Fruit fly (Drosophila melanogaster) whole organism, embryonic: Measurements from ENCODE around the gene CG42399.

ENCODE experiments used
- B-H1 ChIP-seq: fragments of 200-800 bp; sonication (Bioruptor generic); IDR thresholded peaks from 3 replicates; pipeline ENCODE4 v1.3.6; 2022; ENCODE audit warnings: missing biosample characterization, missing genetic modification characterization
- CG10431 ChIP-seq: fragments of 200-800 bp; sonication (Bioruptor generic); optimal IDR thresholded peaks from 3 replicates; lab custom pipeline; 2018; ENCODE audit warnings: missing biosample characterization, mild to moderate bottlenecking, missing genetic modification characterization
- CG10543 ChIP-seq: fragments of 200-800 bp; sonication (Bioruptor generic); optimal IDR thresholded peaks from 3 replicates; lab custom pipeline; 2017; ENCODE audit warnings: missing biosample characterization, mild to moderate bottlenecking, missing genetic modification characterization, moderate library complexity
- CG1233 ChIP-seq: fragments of 200-800 bp; sonication (Bioruptor generic); optimal IDR thresholded peaks from 4 replicates; lab custom pipeline; 2018; ENCODE audit warnings: missing biosample characterization, mild to moderate bottlenecking, missing genetic modification characterization
- CG12744 ChIP-seq: fragments of 200-800 bp; sonication (Bioruptor generic); optimal IDR thresholded peaks from 2 replicates; lab custom pipeline; 2016; ENCODE audit warnings: missing biosample characterization, missing genetic modification characterization
- CG13894 ChIP-seq: fragments of 200-800 bp; sonication (Bioruptor generic); optimal IDR thresholded peaks from 3 replicates; lab custom pipeline; 2018; ENCODE audit warnings: missing biosample characterization, mild to moderate bottlenecking, missing genetic modification characterization, moderate library complexity
- CG14860 ChIP-seq: fragments of 200-800 bp; sonication (Bioruptor generic); IDR thresholded peaks from 3 replicates; pipeline ENCODE4 v1.3.6; 2022; ENCODE audit warnings: missing biosample characterization, missing genetic modification characterization; ENCODE audit not compliant: partially characterized antibody
- CG1603 ChIP-seq: fragments of 200-800 bp; sonication (Bioruptor generic); optimal IDR thresholded peaks from 2 replicates; lab custom pipeline; 2019; ENCODE audit warnings: missing biosample characterization, mild to moderate bottlenecking, missing genetic modification characterization, moderate library complexity
- CG1792 ChIP-seq: fragments of 200-800 bp; sonication (Bioruptor generic); optimal IDR thresholded peaks from 2 replicates; lab custom pipeline; 2016; ENCODE audit warnings: missing biosample characterization, missing genetic modification characterization
- CG31365 ChIP-seq: fragments of 200-800 bp; sonication (Bioruptor generic); optimal IDR thresholded peaks from 2 replicates; lab custom pipeline; 2018; ENCODE audit warnings: missing biosample characterization, mild to moderate bottlenecking, missing genetic modification characterization
- CG4404 ChIP-seq: fragments of 200-800 bp; sonication (Bioruptor generic); IDR thresholded peaks from 2 replicates; pipeline ENCODE4 v1.3.6; 2022; ENCODE audit warnings: missing biosample characterization, missing genetic modification characterization
- CG7928 ChIP-seq: fragments of 200-800 bp; sonication (Bioruptor generic); optimal IDR thresholded peaks from 2 replicates; lab custom pipeline; 2017; ENCODE audit warnings: missing biosample characterization, mild to moderate bottlenecking, missing genetic modification characterization
- CG8089 ChIP-seq: fragments of 200-800 bp; sonication (Bioruptor generic); optimal IDR thresholded peaks from 3 replicates; lab custom pipeline; 2016; ENCODE audit warnings: missing biosample characterization, missing genetic modification characterization
- CG9437 ChIP-seq: fragments of 200-800 bp; sonication (Bioruptor generic); optimal IDR thresholded peaks from 2 replicates; lab custom pipeline; 2018; ENCODE audit warnings: missing biosample characterization, mild to moderate bottlenecking, missing genetic modification characterization
- CG9727 ChIP-seq: fragments of 200-800 bp; sonication (Bioruptor generic); optimal IDR thresholded peaks from 3 replicates; lab custom pipeline; 2017; ENCODE audit warnings: missing biosample characterization, mild to moderate bottlenecking, missing genetic modification characterization
- Ets97D ChIP-seq: fragments of 200-800 bp; sonication (Bioruptor generic); optimal IDR thresholded peaks from 3 replicates; lab custom pipeline; 2016; ENCODE audit warnings: missing biosample characterization, missing genetic modification characterization
- GATAe ChIP-seq: fragments of 200-800 bp; sonication (Bioruptor generic); conservative IDR thresholded peaks from 2 replicates; pipeline ENCODE4 v1.3.6; 2022; ENCODE audit warnings: missing biosample characterization, missing genetic modification characterization
- Gsc ChIP-seq: fragments of 200-800 bp; sonication (Bioruptor generic); IDR thresholded peaks from 2 replicates; pipeline ENCODE4 v1.3.6; 2022; ENCODE audit warnings: missing biosample characterization, missing genetic modification characterization
- HLH54F ChIP-seq: fragments of 200-800 bp; sonication (Bioruptor generic); optimal IDR thresholded peaks from 3 replicates; lab custom pipeline; 2016; ENCODE audit warnings: missing biosample characterization, missing genetic modification characterization
- Hr51 ChIP-seq, 2 experiments: fragments of 200-800 bp; sonication (Bioruptor generic); optimal IDR thresholded peaks; 2 replicates in 1 of 2; 3 replicates in 1 of 2; lab custom pipeline; 2016 to 2018; ENCODE audit warnings: missing biosample characterization in 2 of 2, missing genetic modification characterization in 2 of 2, mild to moderate bottlenecking in 1 of 2, moderate library complexity in 1 of 2
- Jarid2 ChIP-seq: fragments of 200-800 bp; sonication (Bioruptor generic); optimal IDR thresholded peaks from 3 replicates; lab custom pipeline; 2017; ENCODE audit warnings: mild to moderate bottlenecking, missing biosample characterization, missing genetic modification reagents, missing genetic modification characterization
- Oli ChIP-seq: fragments of 200-800 bp; sonication (Bioruptor generic); optimal IDR thresholded peaks from 2 replicates; lab custom pipeline; 2018; ENCODE audit warnings: missing biosample characterization, mild to moderate bottlenecking, missing genetic modification characterization, moderate library complexity
- Pdp1 ChIP-seq, 2 experiments: fragments of 200-800 bp; sonication (Bioruptor generic); optimal IDR thresholded peaks; 3 replicates each; lab custom pipeline; 2016; ENCODE audit warnings: missing biosample characterization in 2 of 2, missing genetic modification characterization in 2 of 2, mild to moderate bottlenecking in 1 of 2, moderate library complexity in 1 of 2
- Rx ChIP-seq: fragments of 200-800 bp; sonication (Bioruptor generic); IDR thresholded peaks from 2 replicates; pipeline ENCODE4 v1.3.6; 2022; ENCODE audit warnings: missing biosample characterization, missing genetic modification characterization
- Scr ChIP-seq: fragments of 200-800 bp; sonication (Bioruptor generic); IDR thresholded peaks from 2 replicates; pipeline ENCODE4 v1.3.6; 2022; ENCODE audit warnings: missing biosample characterization, missing genetic modification characterization; ENCODE audit not compliant: partially characterized antibody
- Six4 ChIP-seq: fragments of 200-800 bp; sonication (Bioruptor generic); optimal IDR thresholded peaks from 2 replicates; lab custom pipeline; 2016; ENCODE audit warnings: missing biosample characterization, missing genetic modification characterization
- Stat92E ChIP-seq, 3 experiments: fragments of >200 bp in 2 of 3; fragments of 200-800 bp in 1 of 3; sonication (Bioruptor generic) in 1 of 3; optimal IDR thresholded peaks; 2 replicates each; lab custom pipeline; 2017 to 2019; ENCODE audit warnings: missing biosample characterization in 3 of 3, missing genetic modification characterization in 3 of 3, mild to moderate bottlenecking in 1 of 3, moderate library complexity in 1 of 3
- TFAM ChIP-seq: fragments of 200-800 bp; sonication (Bioruptor generic); optimal IDR thresholded peaks from 2 replicates; lab custom pipeline; 2017; ENCODE audit warnings: missing biosample characterization, missing genetic modification characterization, inconsistent platforms
- Xbp1 ChIP-seq: fragments of 200-800 bp; sonication (Bioruptor generic); optimal IDR thresholded peaks from 3 replicates; lab custom pipeline; 2016; ENCODE audit warnings: missing biosample characterization, mild to moderate bottlenecking, missing genetic modification characterization
- YL-1 ChIP-seq: fragments of 200-800 bp; sonication (Bioruptor generic); optimal IDR thresholded peaks from 3 replicates; lab custom pipeline; 2017; ENCODE audit warnings: missing biosample characterization, mild to moderate bottlenecking, missing genetic modification characterization
- bcd ChIP-seq: fragments of 200-800 bp; sonication (Bioruptor generic); optimal IDR thresholded peaks from 2 replicates; lab custom pipeline; 2017; ENCODE audit warnings: missing biosample characterization, mild to moderate bottlenecking, missing genetic modification characterization
- bsh ChIP-seq, 2 experiments: fragments of 200-800 bp; sonication (Bioruptor generic); optimal IDR thresholded peaks; 2 replicates each; lab custom pipeline; 2017 to 2018; ENCODE audit warnings: mild to moderate bottlenecking in 2 of 2, missing biosample characterization in 2 of 2, missing genetic modification characterization in 2 of 2, moderate library complexity in 1 of 2
- eve ChIP-seq, 2 experiments: fragments of >200 bp; optimal IDR thresholded peaks; 2 replicates each; lab custom pipeline; 2017; ENCODE audit warnings: missing biosample characterization in 2 of 2, missing genetic modification characterization in 2 of 2
- fd96Cb ChIP-seq: fragments of 200-800 bp; sonication (Bioruptor generic); optimal IDR thresholded peaks from 2 replicates; lab custom pipeline; 2018; ENCODE audit warnings: missing biosample characterization, mild to moderate bottlenecking, missing genetic modification characterization, moderate library complexity
- fru ChIP-seq: fragments of >200 bp; optimal IDR thresholded peaks from 2 replicates; lab custom pipeline; 2017
- lilli ChIP-seq: fragments of 200-800 bp; sonication (Bioruptor generic); optimal IDR thresholded peaks from 3 replicates; lab custom pipeline; 2016; ENCODE audit warnings: missing biosample characterization, missing genetic modification characterization
- mirr ChIP-seq: fragments of 200-800 bp; sonication (Bioruptor generic); optimal IDR thresholded peaks from 3 replicates; lab custom pipeline; 2018; ENCODE audit warnings: missing biosample characterization, mild to moderate bottlenecking, missing genetic modification characterization
- nom ChIP-seq: fragments of 200-800 bp; sonication (Bioruptor generic); optimal IDR thresholded peaks from 2 replicates; lab custom pipeline; 2017; ENCODE audit warnings: missing biosample characterization, missing genetic modification characterization, mild to moderate bottlenecking, moderate library complexity, missing genetic modification reagents
- odd ChIP-seq: fragments of 200-800 bp; sonication (Bioruptor generic); optimal IDR thresholded peaks from 2 replicates; lab custom pipeline; 2017; ENCODE audit warnings: missing biosample characterization, mild to moderate bottlenecking, missing genetic modification characterization
- p53 ChIP-seq: fragments of 200-800 bp; sonication (Bioruptor generic); optimal IDR thresholded peaks from 2 replicates; lab custom pipeline; 2016; ENCODE audit warnings: missing biosample characterization, missing genetic modification characterization
- sd ChIP-seq: fragments of 200-800 bp; sonication (Bioruptor generic); optimal IDR thresholded peaks from 3 replicates; lab custom pipeline; 2018; ENCODE audit warnings: missing biosample characterization, mild to moderate bottlenecking, missing genetic modification characterization, moderate library complexity
- sens ChIP-seq: fragments of 200-800 bp; sonication (Bioruptor generic); peaks from one replicate; lab custom pipeline; 2016; ENCODE audit warnings: missing biosample characterization, missing genetic modification characterization
- stc ChIP-seq: fragments of 200-800 bp; sonication (Bioruptor generic); IDR thresholded peaks from 2 replicates; pipeline ENCODE4 v1.3.6; 2022; ENCODE audit warnings: missing biosample characterization, missing genetic modification characterization
- zf30C ChIP-seq: fragments of 200-800 bp; sonication (Bioruptor generic); optimal IDR thresholded peaks from 3 replicates; lab custom pipeline; 2018; ENCODE audit warnings: missing biosample characterization, mild to moderate bottlenecking, missing genetic modification characterization

Gene CG42399

dm6 chr2L:170383-170782, 17.3 kb upstream of the CG42399 start (continued):
- TF ChIP-seq CG1233 (GFP tag; lab: Kevin White, UChicago) (no peak), stc (GFP tag; lab: Robert Waterston, UW) (no peak), odd (no peak), CG7928 (no peak), p53 (GFP tag; lab: Kevin White, UChicago) (no peak), sens (peak; percentile 40), fru (lab: Kevin White, UChicago) (no peak), fd96Cb (no peak), Ets97D (GFP tag; lab: Kevin White, UChicago) (no peak), Pdp1 (GFP tag; optimal IDR thresholded peaks at IDR 0.05; lab: Kevin White, UChicago) (peak in 1 of 2 experiments; percentile 69), CG9437 (peak; percentile 10), mirr (GFP tag; lab: Kevin White, UChicago) (peak; percentile 77), CG9727 (GFP tag; lab: Kevin White, UChicago) (no peak), HLH54F (GFP tag; lab: Kevin White, UChicago) (no peak), Jarid2 (no peak), sd (tag; lab: Kevin White, UChicago) (peak; percentile 21)

- TF ChIP-seq CG13894 (tag; lab: Kevin White, UChicago) (peak; percentile 20), Oli (tag; lab: Kevin White, UChicago) (no peak), nom (peak; percentile 93), Ets97D (GFP tag; lab: Kevin White, UChicago) (no peak), bsh (GFP tag; optimal IDR thresholded peaks at IDR 0.05; lab: Kevin White, UChicago) (peak in 1 of 2 experiments; percentile 28), Six4 (GFP tag; lab: Kevin White, UChicago) (no peak)
These were observed 15.3 kb upstream of the CG42399 start for dm6 chr2L:168270-168901.

- peak; percentile 54 for TF ChIP-seq CG1603 (tag; lab: Kevin White, UChicago)
- no peak for TF ChIP-seq eve (GFP tag; optimal IDR thresholded peaks at IDR 0.05; lab: Kevin White, UChicago)
- TF ChIP-seq bcd = peak; percentile 64
- TF ChIP-seq Scr (GFP tag; lab: Robert Waterston, UW) = no peak
- TF ChIP-seq GATAe = no peak
- peak; percentile 55 for TF ChIP-seq CG12744 (GFP tag; lab: Kevin White, UChicago)
- TF ChIP-seq odd = peak; percentile 86
- peak; percentile 59 for TF ChIP-seq CG10431 (GFP tag; lab: Kevin White, UChicago)
- TF ChIP-seq CG31365 (tag; lab: Kevin White, UChicago) = peak; percentile 82
- TF ChIP-seq Hr51 (GFP tag; optimal IDR thresholded peaks at IDR 0.05; lab: Kevin White, UChicago) = peak; percentile 58 to 63
- no peak for TF ChIP-seq Xbp1
- TF ChIP-seq CG10543 (GFP tag; lab: Kevin White, UChicago) = peak; percentile 97
- no peak for TF ChIP-seq CG4404
- peak; percentile 68 for TF ChIP-seq Jarid2
- TF ChIP-seq zf30C (GFP tag; lab: Kevin White, UChicago) = peak; percentile 48
- TF ChIP-seq CG8089 (GFP tag; lab: Kevin White, UChicago) = peak; percentile 40
- no peak for TF ChIP-seq Gsc
- peak; percentile 76 for TF ChIP-seq YL-1
- peak; percentile 54 for TF ChIP-seq lilli (GFP tag; lab: Kevin White, UChicago)
- TF ChIP-seq CG14860 (GFP tag; lab: Robert Waterston, UW) = no peak
- no peak for TF ChIP-seq B-H1
- peak in 2 of 3 experiments; percentile 38 to 76 for TF ChIP-seq Stat92E (GFP tag; optimal IDR thresholded peaks at IDR 0.05; lab: Kevin White, UChicago)
- TF ChIP-seq TFAM (GFP tag; lab: Kevin White, UChicago) = no peak
- TF ChIP-seq Rx (GFP tag; lab: Robert Waterston, UW) = no peak
- peak; percentile 78 for TF ChIP-seq CG1792
These were observed 13.3 kb upstream of the CG42399 start for dm6 chr2L:166115-167069.
